Worm (Caenorhabditis elegans): ENCODE results near the gene F46C5.7.

- TF ChIP-seq ref-1 (GFP tag; conservative IDR thresholded peaks at IDR 0.05) (no peak), flt-1 (GFP tag; IDR thresholded peaks at IDR 0.05) (no peak), cog-1 (tag; optimal IDR thresholded peaks at IDR 0.05) (no peak), tab-1 (GFP tag; IDR thresholded peaks at IDR 0.05) (no peak), med-1 (GFP tag; optimal IDR thresholded peaks at IDR 0.05; ENCODE audit: insufficient read depth) (no peak), ztf-23 (GFP tag; IDR thresholded peaks at IDR 0.05) (no peak), ztf-29 (GFP tag; IDR thresholded peaks at IDR 0.05) (no peak), T22C8.4 (GFP tag; IDR thresholded peaks at IDR 0.05) (no peak)
Measured at ce11 chrII:8811825-8812224, 27.3 kb upstream of the F46C5.7 start.

Measured in whole organism, midembryonic.